Worm (Caenorhabditis elegans) whole organism, L4/young adult: ENCODE results near the gene srw-97.
"Not testable (repeated sequence)": the region's sequence is repeated elsewhere in the genome, so short reads cannot be mapped to it uniquely, and the experiment has no call there.

ENCODE experiments used
- W03F9.2 ChIP-seq: fragments of 150-350 bp; optimal IDR thresholded peaks from 2 replicates; lab custom pipeline; 2014; ENCODE audit warnings: missing biosample characterization, missing genetic modification characterization
- dao-5 ChIP-seq: sonication (generic microtip); optimal IDR thresholded peaks from 2 replicates; lab custom pipeline; 2016; ENCODE audit warnings: missing genotype, missing genetic modification characterization, moderate library complexity, missing compliant biosample characterization
- him-1 ChIP-seq: sonication (generic microtip); optimal IDR thresholded peaks from 2 replicates; lab custom pipeline; 2016; ENCODE audit warnings: missing genotype, missing genetic modification reagents, missing genetic modification characterization, missing compliant biosample characterization

- not testable (repeated sequence) for TF ChIP-seq him-1; dao-5 (tag; lab: Kevin White, UChicago); W03F9.2 (tag; lab: Kevin White, UChicago)
Measured at ce11 chrII:1627783-1628182, 41.0 kb downstream of the srw-97 start, which contains the start of gene C08E3.15.
